Worm (Caenorhabditis elegans): ENCODE results near the gene ctbp-1.

The ctbp-1 gene

DNA sequence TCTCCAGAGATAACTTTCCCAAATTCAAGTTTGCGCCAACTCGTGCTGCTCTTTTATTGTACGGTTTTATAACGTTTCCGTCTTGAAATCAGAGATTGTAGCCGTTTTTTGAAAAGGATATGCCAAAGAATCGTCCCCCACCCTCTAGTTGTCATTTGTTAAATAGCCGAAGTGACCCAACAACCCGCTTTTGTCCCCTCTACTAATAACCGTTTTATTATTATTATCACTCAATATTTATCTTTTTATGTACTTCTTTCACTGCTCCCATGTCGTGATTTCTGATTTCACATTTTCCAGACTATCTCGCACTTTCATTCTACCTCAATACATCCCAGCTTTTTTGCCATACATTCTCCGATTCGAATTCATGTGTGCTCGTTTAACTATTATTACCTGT lies 35.5 kb upstream of the ctbp-1 start:
- TF ChIP-seq hlh-12 (tag; optimal IDR thresholded peaks at IDR 0.05) (no peak), lsy-27 (tag; optimal IDR thresholded peaks at IDR 0.05; ENCODE audit: borderline replicate concordance, insufficient read depth) (no peak), C17E4.6 (GFP tag; IDR thresholded peaks at IDR 0.05) (no peak), F23B12.7 (tag; optimal IDR thresholded peaks at IDR 0.05; ENCODE audit: insufficient read depth) (no peak), nhr-179 (tag; optimal IDR thresholded peaks at IDR 0.05) (no peak), tlf-1 (GFP tag; optimal IDR thresholded peaks at IDR 0.05) (no peak), bed-1 (GFP tag; IDR thresholded peaks at IDR 0.05) (no peak), nfyb-1 (GFP tag; IDR thresholded peaks at IDR 0.05) (no peak), ztf-6 (GFP tag; IDR thresholded peaks at IDR 0.05) (no peak), chd-7 (tag; optimal IDR thresholded peaks at IDR 0.05) (no peak), egl-44 (GFP tag; IDR thresholded peaks at IDR 0.05) (no peak), fkh-3 (tag; optimal IDR thresholded peaks at IDR 0.05) (no peak), athp-1 (tag; optimal IDR thresholded peaks at IDR 0.05) (no peak), madf-8 (GFP tag; conservative IDR thresholded peaks at IDR 0.05) (no peak), cebp-2 (GFP tag; IDR thresholded peaks at IDR 0.05) (no peak), T26A5.8 (tag; optimal IDR thresholded peaks at IDR 0.05) (no peak)

DNA sequence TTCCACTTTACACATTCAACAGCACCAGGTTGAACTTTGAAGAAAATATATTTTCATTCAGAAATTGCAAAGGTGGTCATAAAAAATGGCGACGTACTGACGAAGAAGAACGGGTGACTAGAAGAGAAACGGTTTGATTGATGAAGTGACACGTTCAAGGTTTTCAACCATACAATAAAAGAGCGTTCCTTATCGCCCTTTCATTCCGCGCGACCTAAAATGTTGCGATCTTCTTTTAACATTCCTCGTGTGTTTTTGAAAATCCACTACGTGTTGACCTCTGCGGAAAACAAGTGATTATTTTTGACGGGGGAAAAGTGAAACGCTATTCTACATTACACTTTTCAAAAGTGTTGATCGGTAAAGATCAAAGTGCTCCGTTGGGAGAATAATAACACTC lies 34.4 kb upstream of the ctbp-1 start:
- TF ChIP-seq madf-10 (tag; optimal IDR thresholded peaks at IDR 0.05), result no peak
- no peak for TF ChIP-seq attf-6 (GFP tag; IDR thresholded peaks at IDR 0.05)
- TF ChIP-seq bed-1 (GFP tag; IDR thresholded peaks at IDR 0.05), result no peak
- no peak for TF ChIP-seq egl-18 (GFP tag; IDR thresholded peaks at IDR 0.05)
- TF ChIP-seq ceh-58 (GFP tag; IDR thresholded peaks at IDR 0.05), result no peak
- TF ChIP-seq F37B4.10 (GFP tag; IDR thresholded peaks at IDR 0.05), result no peak
- TF ChIP-seq cebp-1 (GFP tag; IDR thresholded peaks at IDR 0.05), result no peak
- no peak for TF ChIP-seq cebp-1 (tag; optimal IDR thresholded peaks at IDR 0.05)
- TF ChIP-seq cebp-2 (GFP tag; IDR thresholded peaks at IDR 0.05), result no peak
- no peak for TF ChIP-seq snpc-4 (GFP tag; optimal IDR thresholded peaks at IDR 0.05)
- TF ChIP-seq snpc-4 (tag; optimal IDR thresholded peaks at IDR 0.05), result no peak
- TF ChIP-seq lin-54 (GFP tag; optimal IDR thresholded peaks at IDR 0.05), result no peak
- TF ChIP-seq repo-1 (tag; optimal IDR thresholded peaks at IDR 0.05), result no peak
- TF ChIP-seq snpc-1.3 (tag; optimal IDR thresholded peaks at IDR 0.05; ENCODE audit: insufficient read depth), result no peak
- TF ChIP-seq ccch-3 (GFP tag; optimal IDR thresholded peaks at IDR 0.05), result no peak

DNA sequence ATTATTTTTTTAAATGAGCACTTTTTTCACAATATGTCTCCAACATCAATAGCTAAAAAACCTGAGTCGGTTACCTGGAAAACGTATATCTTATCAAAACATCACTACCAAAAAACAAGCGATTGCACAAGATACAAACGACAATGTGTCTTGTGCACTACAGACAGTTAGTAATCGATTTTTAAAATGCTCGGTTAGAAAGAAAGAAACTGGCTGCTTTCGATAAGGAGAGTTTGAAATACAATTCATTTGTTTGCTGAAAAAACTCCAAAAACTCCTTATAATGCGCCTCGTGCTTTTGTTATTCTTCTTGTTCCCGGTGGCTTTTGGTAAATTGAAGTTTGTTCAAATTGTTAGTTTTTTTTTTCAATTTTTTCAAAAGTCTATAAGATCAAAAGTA lies 33.3 kb upstream of the ctbp-1 start, which contains the start of gene acp-5:
TSS of gene acp-5 (plus strand) at position 261 of the 400 bp plus-strand sequence.
- no peak for TF ChIP-seq snpc-3.4 (tag; optimal IDR thresholded peaks at IDR 0.05)
- peak; percentile 40 for TF ChIP-seq nhr-80 (tag; optimal IDR thresholded peaks at IDR 0.05)

ce11 chrX:5831827-5832226 lies 30.7 kb upstream of the ctbp-1 start:
- TF ChIP-seq nhr-80 (tag; optimal IDR thresholded peaks at IDR 0.05) (peak; percentile 19), ceh-40 (GFP tag; IDR thresholded peaks at IDR 0.05) (no peak)

ce11 chrX:5834581-5835481 lies 27.7 kb upstream of the ctbp-1 start, which contains the start of gene F13D11.4:
Gene F13D11.4, minus strand, starts transcription at chrX:5834805.
- TF ChIP-seq ama-1 (optimal IDR thresholded peaks at IDR 0.05) (no peak), ama-1 (GFP tag; optimal IDR thresholded peaks at IDR 0.05) (no peak), nhr-80 (tag; optimal IDR thresholded peaks at IDR 0.05) (peak; percentile 30)

Data from whole organism, young adult.